Worm (Caenorhabditis elegans) whole organism, young adult: Measurements from ENCODE around the gene Y59E9AL.36.
"Not testable (repeated sequence)": the region's sequence is repeated elsewhere in the genome, so short reads cannot be mapped to it uniquely, and the experiment has no call there.

Source experiments
- C17E4.6 ChIP-seq: fragments of 200-800 bp; sonication (Bioruptor generic); IDR thresholded peaks from 2 replicates; pipeline ENCODE4 v1.3.6; 2022; ENCODE audit warnings: missing genetic modification reagents, missing genetic modification characterization, missing compliant biosample characterization
- F37B4.10 ChIP-seq: fragments of 200-800 bp; sonication (Bioruptor generic); IDR thresholded peaks from 2 replicates; pipeline ENCODE4 v1.3.6; 2022; ENCODE audit warnings: missing genetic modification characterization, missing compliant biosample characterization
- F39B2.1 ChIP-seq: fragments of 200-800 bp; sonication (Bioruptor generic); IDR thresholded peaks from 2 replicates; pipeline ENCODE4 v1.3.6; 2022; ENCODE audit warnings: missing genetic modification reagents, missing genetic modification characterization, missing compliant biosample characterization
- F55B11.4 ChIP-seq: sonication (generic microtip); optimal IDR thresholded peaks from 2 replicates; lab custom pipeline; 2016; ENCODE audit warnings: missing compliant biosample characterization, missing genetic modification characterization, borderline replicate concordance; ENCODE audit not compliant: insufficient read depth
- F57C9.4 ChIP-seq: sonication (generic microtip); optimal IDR thresholded peaks from 2 replicates; lab custom pipeline; 2017; ENCODE audit warnings: mild to moderate bottlenecking, missing genetic modification characterization, missing compliant biosample characterization
- Y56A3A.18 ChIP-seq: fragments of 200-800 bp; sonication (Bioruptor generic); IDR thresholded peaks from 2 replicates; pipeline ENCODE4 v1.3.6; 2022; ENCODE audit warnings: missing genetic modification reagents, missing genetic modification characterization, missing compliant biosample characterization
- Y95B8A.8 ChIP-seq: fragments of 200-800 bp; sonication (Bioruptor generic); IDR thresholded peaks from 2 replicates; pipeline ENCODE4 v1.3.6; 2022; ENCODE audit warnings: missing genetic modification reagents, missing genetic modification characterization, missing compliant biosample characterization
- ama-1 ChIP-seq, 3 experiments: fragments of 150-350 bp in 1 of 3; sonication (generic microtip) in 2 of 3; optimal IDR thresholded peaks; 2 replicates each; lab custom pipeline; 2014 to 2018; ENCODE audit warnings: missing biosample characterization in 2 of 3, missing genetic modification characterization in 2 of 3, missing genetic modification reagents in 2 of 3
- athp-1 ChIP-seq: sonication (generic microtip); optimal IDR thresholded peaks from 2 replicates; lab custom pipeline; 2017; ENCODE audit warnings: mild to moderate bottlenecking, missing genetic modification characterization, missing compliant biosample characterization
- ccch-3 ChIP-seq: fragments of 200-800 bp; sonication (Bioruptor generic); optimal IDR thresholded peaks from 2 replicates; lab custom pipeline; 2018; ENCODE audit warnings: mild to moderate bottlenecking, missing genetic modification characterization, missing compliant biosample characterization
- ceh-27 ChIP-seq: fragments of 200-800 bp; sonication (Bioruptor generic); optimal IDR thresholded peaks from 2 replicates; lab custom pipeline; 2018; ENCODE audit warnings: mild to moderate bottlenecking, missing genetic modification characterization, moderate library complexity, missing compliant biosample characterization
- ceh-40 ChIP-seq: fragments of 200-800 bp; sonication (Bioruptor generic); IDR thresholded peaks from 2 replicates; pipeline ENCODE4 v1.3.6; 2022; ENCODE audit warnings: missing genetic modification characterization, missing compliant biosample characterization
- ceh-58 ChIP-seq: fragments of 200-800 bp; sonication (Bioruptor generic); IDR thresholded peaks from 2 replicates; pipeline ENCODE4 v1.3.6; 2022; ENCODE audit warnings: missing genetic modification characterization, missing compliant biosample characterization
- die-1 ChIP-seq: sonication (generic microtip); optimal IDR thresholded peaks from 2 replicates; lab custom pipeline; 2016; ENCODE audit warnings: missing genotype, mild to moderate bottlenecking, missing genetic modification characterization, missing compliant biosample characterization
- dpl-1 ChIP-seq: fragments of 150-350 bp; optimal IDR thresholded peaks from 2 replicates; lab custom pipeline; 2014; ENCODE audit warnings: missing biosample characterization, missing genetic modification reagents, missing genetic modification characterization
- gei-17 ChIP-seq: fragments of 200-800 bp; sonication (Bioruptor generic); optimal IDR thresholded peaks from 2 replicates; lab custom pipeline; 2018; ENCODE audit warnings: mild to moderate bottlenecking, missing genetic modification characterization, missing compliant biosample characterization
- hlh-26 ChIP-seq: fragments of 200-800 bp; sonication (Bioruptor generic); conservative IDR thresholded peaks from 2 replicates; pipeline ENCODE4 v1.3.6; 2022; ENCODE audit warnings: missing genetic modification reagents, missing genetic modification characterization, missing compliant biosample characterization
- hmg-1.2 ChIP-seq: fragments of 200-800 bp; sonication (Bioruptor generic); IDR thresholded peaks from 2 replicates; pipeline ENCODE4 v1.3.6; 2022; ENCODE audit warnings: missing genetic modification reagents, missing genetic modification characterization, missing compliant biosample characterization
- lag-1 ChIP-seq: fragments of 200-800 bp; sonication (Bioruptor generic); IDR thresholded peaks from 2 replicates; pipeline ENCODE4 v1.3.6; 2022; ENCODE audit warnings: missing genetic modification reagents, missing genetic modification characterization, missing compliant biosample characterization
- lin-54 ChIP-seq: fragments of 200-800 bp; sonication (Bioruptor generic); optimal IDR thresholded peaks from 2 replicates; lab custom pipeline; 2018; ENCODE audit warnings: mild to moderate bottlenecking, missing genetic modification characterization, missing compliant biosample characterization
- lsl-1 ChIP-seq: fragments of 200-800 bp; sonication (Bioruptor generic); optimal IDR thresholded peaks from 2 replicates; lab custom pipeline; 2018; ENCODE audit warnings: mild to moderate bottlenecking, missing genetic modification characterization, moderate library complexity, missing compliant biosample characterization
- madf-10 ChIP-seq: sonication (generic microtip); optimal IDR thresholded peaks from 2 replicates; lab custom pipeline; 2016; ENCODE audit warnings: mild to moderate bottlenecking, missing genetic modification characterization, missing compliant biosample characterization
- nhr-80 ChIP-seq: sonication (generic microtip); optimal IDR thresholded peaks from 2 replicates; lab custom pipeline; 2016; ENCODE audit warnings: missing genetic modification characterization, missing compliant biosample characterization
- nhr-90 ChIP-seq: sonication (generic microtip); optimal IDR thresholded peaks from 2 replicates; lab custom pipeline; 2016; ENCODE audit warnings: missing genotype, mild to moderate bottlenecking, missing genetic modification characterization, missing compliant biosample characterization
- rcor-1 ChIP-seq: fragments of 200-800 bp; sonication (Bioruptor generic); IDR thresholded peaks from 2 replicates; pipeline ENCODE4 v1.3.6; 2022; ENCODE audit warnings: missing genetic modification reagents, missing genetic modification characterization, missing compliant biosample characterization
- sdz-38 ChIP-seq: sonication (generic microtip); optimal IDR thresholded peaks from 2 replicates; lab custom pipeline; 2016; ENCODE audit warnings: missing genotype, missing genetic modification characterization, missing compliant biosample characterization
- sea-2 ChIP-seq: fragments of 200-800 bp; sonication (Bioruptor generic); IDR thresholded peaks from 2 replicates; pipeline ENCODE4 v1.3.6; 2022; ENCODE audit warnings: missing genetic modification characterization, missing compliant biosample characterization
- snpc-1.3 ChIP-seq: sonication (generic microtip); optimal IDR thresholded peaks from 2 replicates; lab custom pipeline; 2017; ENCODE audit warnings: missing genetic modification characterization, mild to moderate bottlenecking, missing compliant biosample characterization, antibody characterized with exemption, moderate library complexity, missing genotype, missing genetic modification reagents; ENCODE audit not compliant: insufficient read depth
- snpc-3.4 ChIP-seq: sonication (generic microtip); optimal IDR thresholded peaks from 2 replicates; lab custom pipeline; 2017; ENCODE audit warnings: missing genetic modification characterization, mild to moderate bottlenecking, missing compliant biosample characterization, antibody characterized with exemption, moderate library complexity, missing genotype, missing genetic modification reagents
- snpc-4 ChIP-seq, 5 experiments: fragments of 150-350 bp in 1 of 5; sonication (generic microtip) in 4 of 5; optimal IDR thresholded peaks; 2 replicates each; lab custom pipeline; 2014 to 2018; ENCODE audit warnings: missing genetic modification characterization in 5 of 5, missing biosample characterization in 3 of 5, antibody characterized with exemption in 2 of 5, mild to moderate bottlenecking in 2 of 5, missing compliant biosample characterization in 2 of 5, missing genotype in 2 of 5, moderate library complexity in 2 of 5, missing genetic modification reagents in 1 of 5
- somi-1 ChIP-seq: fragments of 200-800 bp; sonication (Bioruptor generic); optimal IDR thresholded peaks from 2 replicates; lab custom pipeline; 2018; ENCODE audit warnings: mild to moderate bottlenecking, missing genetic modification characterization, missing compliant biosample characterization
- tbp1 ChIP-seq: fragments of 200-800 bp; sonication (Bioruptor generic); optimal IDR thresholded peaks from 2 replicates; lab custom pipeline; 2018; ENCODE audit warnings: mild to moderate bottlenecking, missing genetic modification characterization, missing compliant biosample characterization
- zim-3 ChIP-seq: sonication (generic microtip); optimal IDR thresholded peaks from 2 replicates; lab custom pipeline; 2017; ENCODE audit warnings: mild to moderate bottlenecking, missing genetic modification characterization, moderate library complexity, missing compliant biosample characterization
- ztf-18 ChIP-seq: sonication (generic microtip); optimal IDR thresholded peaks from 2 replicates; lab custom pipeline; 2016; ENCODE audit warnings: missing genotype, mild to moderate bottlenecking, missing genetic modification characterization, missing compliant biosample characterization

The Y59E9AL.36 gene

DNA sequence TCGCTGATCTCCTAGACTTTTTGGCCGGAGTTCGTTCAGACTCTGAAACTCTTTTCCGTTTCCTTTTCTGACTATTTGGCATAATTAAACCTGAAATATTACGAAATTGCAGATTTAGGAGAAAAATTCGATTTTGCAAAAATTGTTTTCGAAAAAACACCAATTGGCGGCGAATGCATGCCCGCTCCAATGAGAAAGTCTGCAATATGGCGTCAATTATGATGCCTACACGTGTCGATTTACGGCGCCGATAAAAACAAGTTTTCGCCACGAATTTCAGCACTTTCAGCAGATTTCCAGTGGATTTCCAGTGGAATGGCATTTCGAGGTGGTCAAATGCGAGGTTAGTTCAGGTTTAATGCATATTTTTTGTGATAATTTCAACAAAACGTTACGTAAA, at the start of gene Y59E9AL.36, which contains the start of gene nbet-1 (continued):
- TF ChIP-seq snpc-4 (GFP tag; optimal IDR thresholded peaks at IDR 0.05; lab: Kevin White, UChicago) (peak; percentile 75), snpc-4 (tag; optimal IDR thresholded peaks at IDR 0.05; lab: Kevin White, UChicago) (peak in 3 of 4 experiments; percentile 90 to 92 (median 92)), F57C9.4 (tag; lab: Kevin White, UChicago) (no peak), hmg-1.2 (GFP tag; lab: Robert Waterston, UW) (peak; percentile 49), nhr-90 (no peak), F39B2.1 (GFP tag; lab: Robert Waterston, UW) (no peak), tbp1 (peak; percentile 67), athp-1 (tag; lab: Kevin White, UChicago) (peak; percentile 75), die-1 (tag; lab: Kevin White, UChicago) (no peak), ceh-58 (GFP tag; lab: Robert Waterston, UW) (no peak), rcor-1 (GFP tag; lab: Robert Waterston, UW) (peak; percentile 62), lag-1 (GFP tag; lab: Robert Waterston, UW) (no peak), F37B4.10 (GFP tag; lab: Robert Waterston, UW) (no peak), snpc-1.3 (tag; lab: Kevin White, UChicago) (peak; percentile 61), ama-1 (optimal IDR thresholded peaks at IDR 0.05; lab: Kevin White, UChicago) (no peak), ama-1 (GFP tag; optimal IDR thresholded peaks at IDR 0.05; lab: Kevin White, UChicago) (peak in 1 of 2 experiments; percentile 3), ztf-18 (peak; percentile 64), Y95B8A.8 (GFP tag; lab: Robert Waterston, UW) (no peak), nhr-80 (tag; lab: Kevin White, UChicago) (peak; percentile 27), madf-10 (no peak), gei-17 (no peak), sea-2 (no peak), Y56A3A.18 (no peak), zim-3 (no peak), somi-1 (no peak), lsl-1 (GFP tag; lab: Kevin White, UChicago) (peak; percentile 60), hlh-26 (no peak), ceh-40 (no peak), snpc-3.4 (tag; lab: Kevin White, UChicago) (no peak), sdz-38 (tag; lab: Kevin White, UChicago) (no peak), ccch-3 (GFP tag; lab: Kevin White, UChicago) (no peak), C17E4.6 (GFP tag; lab: Robert Waterston, UW) (0 out of 2 replicates have a peak, but pooled peaks have one; percentile 14)

DNA sequence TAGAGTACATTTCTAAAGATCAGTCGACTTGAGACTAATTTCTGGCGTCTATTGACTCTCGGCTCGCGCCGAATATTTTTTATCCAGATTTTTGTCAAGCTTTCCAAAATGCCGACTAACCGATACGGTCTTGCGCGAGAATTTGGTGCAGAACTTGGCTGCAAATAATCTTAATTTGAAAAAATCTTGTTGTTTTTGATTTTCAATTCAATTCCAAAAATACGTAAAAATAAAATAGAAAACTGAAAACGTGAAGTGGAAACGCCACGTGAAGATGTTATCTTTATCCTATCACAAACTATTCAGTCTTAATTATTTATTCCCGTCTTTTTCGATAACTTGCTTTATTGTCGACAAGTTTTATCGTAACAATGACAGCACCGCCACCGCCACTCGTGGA, 49.1 kb upstream of the Y59E9AL.36 start, which contains the start of gene ttbk-2.1:
TSS of gene ttbk-2.1 (plus strand) at position 301 of the 400 bp plus-strand sequence.
- TF ChIP-seq F55B11.4 (tag; lab: Kevin White, UChicago); lin-54 (GFP tag; lab: Kevin White, UChicago); ceh-58 (GFP tag; lab: Robert Waterston, UW): not testable (repeated sequence)

DNA sequence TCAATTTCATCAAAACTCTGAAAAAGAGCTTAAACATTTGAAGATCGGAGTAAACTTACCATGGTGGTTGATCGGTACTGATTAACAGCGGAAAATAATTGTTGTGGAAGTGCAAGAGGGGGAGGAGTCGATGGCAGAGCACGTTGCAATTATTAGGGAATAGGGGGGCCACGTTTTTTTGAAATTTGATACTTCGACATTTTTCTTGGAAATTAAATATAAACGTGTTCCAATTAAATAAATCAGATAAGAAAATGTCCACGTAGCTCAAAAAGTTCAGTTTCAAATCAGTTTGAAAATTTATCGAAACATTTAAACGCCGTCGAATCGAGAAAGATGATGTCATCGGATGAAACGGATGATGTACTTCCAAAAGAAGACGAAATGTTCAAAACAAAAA, 47.5 kb upstream of the Y59E9AL.36 start, which contains the start of gene F36H12.9:
TSS of gene F36H12.9 (plus strand) at position 301 of the 400 bp plus-strand sequence.
- not testable (repeated sequence) for TF ChIP-seq snpc-3.4 (tag; lab: Kevin White, UChicago); ceh-27 (GFP tag; lab: Kevin White, UChicago); dpl-1 (GFP tag; lab: Kevin White, UChicago)
